Worm (Caenorhabditis elegans) whole organism, L4 larva: ENCODE measurements around the gene mnk-1.
A peak's percentile ranks its signal among the peaks of the same experiment; 100 is the strongest.

ENCODE experiments used
- F10B5.3 ChIP-seq: sonication (generic microtip); optimal IDR thresholded peaks from 2 replicates; lab custom pipeline; 2016; ENCODE audit warnings: mild to moderate bottlenecking, missing genetic modification characterization, missing compliant biosample characterization
- F26F4.8 ChIP-seq: fragments of 200-800 bp; sonication (Bioruptor generic); conservative IDR thresholded peaks from 2 replicates; pipeline ENCODE4 v1.3.6; 2022; ENCODE audit warnings: missing genetic modification characterization, missing compliant biosample characterization
- F44E2.7 ChIP-seq: fragments of 200-800 bp; sonication (Bioruptor generic); IDR thresholded peaks from 2 replicates; pipeline ENCODE4 v2.1.2; 2022; ENCODE audit warnings: missing genetic modification characterization, missing compliant biosample characterization
- Y105C5A.15 ChIP-seq: fragments of 200-800 bp; sonication (Bioruptor generic); IDR thresholded peaks from 2 replicates; pipeline ENCODE4 v1.3.6; 2022; ENCODE audit warnings: missing genetic modification characterization, missing compliant biosample characterization
- Y48G9A.11 ChIP-seq: fragments of 200-800 bp; sonication (Bioruptor generic); IDR thresholded peaks from 2 replicates; pipeline ENCODE4 v1.3.6; 2022; ENCODE audit warnings: missing genetic modification reagents, missing genetic modification characterization, missing compliant biosample characterization
- Y5F2A.4 ChIP-seq: fragments of 200-800 bp; sonication (Bioruptor generic); optimal IDR thresholded peaks from 2 replicates; lab custom pipeline; 2018; ENCODE audit warnings: mild to moderate bottlenecking, missing genetic modification characterization, missing compliant biosample characterization
- Y75B8A.6 ChIP-seq: fragments of 200-800 bp; sonication (Bioruptor generic); IDR thresholded peaks from 2 replicates; pipeline ENCODE4 v1.3.6; 2022; ENCODE audit warnings: missing genetic modification reagents, missing genetic modification characterization, missing compliant biosample characterization
- ZK337.2 ChIP-seq: fragments of 200-800 bp; sonication (Bioruptor generic); IDR thresholded peaks from 2 replicates; pipeline ENCODE4 v1.3.6; 2022; ENCODE audit warnings: missing genetic modification reagents, missing genetic modification characterization, missing compliant biosample characterization
- ama-1 ChIP-seq: fragments of 150-350 bp; optimal IDR thresholded peaks from 2 replicates; lab custom pipeline; 2014; ENCODE audit warnings: inconsistent platforms, mixed read lengths
- arid-1 ChIP-seq: fragments of 200-800 bp; sonication (Bioruptor generic); conservative IDR thresholded peaks from 2 replicates; pipeline ENCODE4 v1.3.6; 2022; ENCODE audit warnings: missing genetic modification reagents, missing genetic modification characterization, missing compliant biosample characterization
- attf-4 ChIP-seq: sonication (generic microtip); optimal IDR thresholded peaks from 3 replicates; lab custom pipeline; 2017; ENCODE audit warnings: missing biosample characterization, missing genetic modification characterization
- ces-1 ChIP-seq: fragments of 150-350 bp; sonication (generic microtip); optimal IDR thresholded peaks from 4 replicates; lab custom pipeline; 2014; ENCODE audit warnings: missing biosample characterization, missing genetic modification reagents, missing genetic modification characterization
- cey-2 ChIP-seq: sonication (generic microtip); optimal IDR thresholded peaks from 3 replicates; lab custom pipeline; 2017; ENCODE audit warnings: missing genetic modification characterization, mild to moderate bottlenecking, missing compliant biosample characterization, antibody characterized with exemption, borderline replicate concordance; ENCODE audit not compliant: insufficient read depth
- ctbp-1 ChIP-seq: fragments of 200-800 bp; sonication (Bioruptor generic); IDR thresholded peaks from 2 replicates; pipeline ENCODE4 v1.3.6; 2022; ENCODE audit warnings: missing genetic modification reagents, missing genetic modification characterization, missing compliant biosample characterization
- daf-12 ChIP-seq: fragments of 150-350 bp; optimal IDR thresholded peaks from 2 replicates; lab custom pipeline; 2014; ENCODE audit warnings: missing biosample characterization, missing genetic modification reagents, missing genetic modification characterization
- daf-19 ChIP-seq: fragments of 200-800 bp; sonication (Bioruptor generic); conservative IDR thresholded peaks from 2 replicates; pipeline ENCODE4 v1.3.6; 2022; ENCODE audit warnings: missing genetic modification characterization, missing compliant biosample characterization
- dmd-6 ChIP-seq: fragments of 200-800 bp; sonication (Bioruptor generic); IDR thresholded peaks from 2 replicates; pipeline ENCODE4 v1.3.6; 2022; ENCODE audit warnings: missing genetic modification reagents, missing genetic modification characterization, missing compliant biosample characterization
- dve-1 ChIP-seq: sonication (generic microtip); optimal IDR thresholded peaks from 2 replicates; lab custom pipeline; 2017; ENCODE audit warnings: antibody characterized with exemption, mild to moderate bottlenecking, missing genetic modification characterization, missing compliant biosample characterization; ENCODE audit not compliant: insufficient read depth
- egl-27 ChIP-seq: sonication (generic microtip); optimal IDR thresholded peaks from 3 replicates; lab custom pipeline; 2017; ENCODE audit warnings: missing biosample characterization, missing genetic modification reagents, missing genetic modification characterization
- fkh-10 ChIP-seq: fragments of 150-350 bp; optimal IDR thresholded peaks from 2 replicates; lab custom pipeline; 2014; ENCODE audit warnings: missing biosample characterization, missing genetic modification reagents, missing genetic modification characterization
- hlh-11 ChIP-seq: fragments of 200-800 bp; sonication (Bioruptor generic); optimal IDR thresholded peaks from 2 replicates; lab custom pipeline; 2018; ENCODE audit warnings: mild to moderate bottlenecking, missing genetic modification characterization, missing compliant biosample characterization
- hmg-1.1 ChIP-seq: fragments of 200-800 bp; sonication (Bioruptor generic); IDR thresholded peaks from 2 replicates; pipeline ENCODE4 v1.3.6; 2022; ENCODE audit warnings: missing genetic modification reagents, missing genetic modification characterization, missing compliant biosample characterization
- lim-7 ChIP-seq: fragments of 200-800 bp; sonication (Bioruptor generic); IDR thresholded peaks from 2 replicates; pipeline ENCODE4 v1.3.6; 2022; ENCODE audit warnings: missing genetic modification characterization, missing compliant biosample characterization
- lin-1 ChIP-seq: fragments of 200-800 bp; sonication (Bioruptor generic); IDR thresholded peaks from 2 replicates; pipeline ENCODE4 v1.3.6; 2022; ENCODE audit warnings: missing genetic modification reagents, missing genetic modification characterization, missing compliant biosample characterization
- lin-13 ChIP-seq: fragments of 150-350 bp; optimal IDR thresholded peaks from 2 replicates; lab custom pipeline; 2014; ENCODE audit warnings: missing biosample characterization, missing genetic modification reagents, missing genetic modification characterization
- lin-39 ChIP-seq: fragments of 150-350 bp; optimal IDR thresholded peaks from 2 replicates; lab custom pipeline; 2014; ENCODE audit warnings: missing biosample characterization, missing genetic modification reagents, missing genetic modification characterization
- lsy-2 ChIP-seq, 2 experiments: fragments of 150-350 bp in 1 of 2; sonication (generic microtip) in 1 of 2; optimal IDR thresholded peaks; 2 replicates each; lab custom pipeline; 2014 to 2017; ENCODE audit warnings: missing biosample characterization in 2 of 2, missing genetic modification characterization in 2 of 2
- madf-9 ChIP-seq: fragments of 200-800 bp; sonication (Bioruptor generic); conservative IDR thresholded peaks from 2 replicates; pipeline ENCODE4 v1.3.6; 2022; ENCODE audit warnings: missing genetic modification reagents, missing genetic modification characterization, missing compliant biosample characterization
- mdl-1 ChIP-seq, 2 experiments: fragments of 150-350 bp in 1 of 2; sonication (generic microtip) in 1 of 2; optimal IDR thresholded peaks; 2 replicates each; lab custom pipeline; 2014 to 2017; ENCODE audit warnings: missing biosample characterization in 2 of 2, missing genetic modification characterization in 2 of 2
- mdt-29 ChIP-seq: fragments of 200-800 bp; sonication (Bioruptor generic); IDR thresholded peaks from 2 replicates; pipeline ENCODE4 v1.3.6; 2022; ENCODE audit warnings: missing genetic modification reagents, missing genetic modification characterization, missing compliant biosample characterization
- mes-2 ChIP-seq: sonication (generic microtip); optimal IDR thresholded peaks from 2 replicates; lab custom pipeline; 2016; ENCODE audit warnings: missing genotype, mild to moderate bottlenecking, missing genetic modification characterization, missing compliant biosample characterization; ENCODE audit not compliant: poor library complexity, severe bottlenecking
- nhr-10 ChIP-seq: fragments of 150-350 bp; optimal IDR thresholded peaks from 2 replicates; lab custom pipeline; 2014; ENCODE audit warnings: missing biosample characterization, missing genetic modification characterization
- nhr-11 ChIP-seq: fragments of 150-350 bp; optimal IDR thresholded peaks from 2 replicates; lab custom pipeline; 2014; ENCODE audit warnings: missing biosample characterization, missing genetic modification characterization
- nhr-111 ChIP-seq: fragments of 200-800 bp; sonication (Bioruptor generic); optimal IDR thresholded peaks from 2 replicates; lab custom pipeline; 2018; ENCODE audit warnings: mild to moderate bottlenecking, missing genetic modification characterization, missing compliant biosample characterization
- nhr-25 ChIP-seq: sonication (generic microtip); optimal IDR thresholded peaks from 2 replicates; lab custom pipeline; 2017; ENCODE audit warnings: missing genetic modification characterization, mild to moderate bottlenecking, missing compliant biosample characterization, antibody characterized with exemption, moderate library complexity, borderline replicate concordance; ENCODE audit not compliant: insufficient read depth
- nhr-48 ChIP-seq: sonication (generic microtip); optimal IDR thresholded peaks from 2 replicates; lab custom pipeline; 2016; ENCODE audit warnings: mild to moderate bottlenecking, missing genetic modification characterization, missing compliant biosample characterization
- nhr-6 ChIP-seq: fragments of 150-350 bp; optimal IDR thresholded peaks from 2 replicates; lab custom pipeline; 2014; ENCODE audit warnings: missing biosample characterization, missing genetic modification characterization
- pqm-1 ChIP-seq: sonication (generic microtip); optimal IDR thresholded peaks from 2 replicates; lab custom pipeline; 2017; ENCODE audit warnings: missing biosample characterization, missing genetic modification characterization
- sdz-12 ChIP-seq: fragments of 200-800 bp; sonication (Bioruptor generic); optimal IDR thresholded peaks from 2 replicates; lab custom pipeline; 2018; ENCODE audit warnings: mild to moderate bottlenecking, missing genetic modification characterization, missing compliant biosample characterization
- snpc-1.2 ChIP-seq: fragments of 200-800 bp; sonication (Bioruptor generic); IDR thresholded peaks from 2 replicates; pipeline ENCODE4 v1.3.6; 2022; ENCODE audit warnings: missing genetic modification reagents, missing genetic modification characterization, missing compliant biosample characterization
- spr-3 ChIP-seq: fragments of 200-800 bp; sonication (Bioruptor generic); optimal IDR thresholded peaks from 2 replicates; lab custom pipeline; 2018; ENCODE audit warnings: mild to moderate bottlenecking, missing genetic modification characterization, missing compliant biosample characterization
- tag-97 ChIP-seq: fragments of 200-800 bp; sonication (Bioruptor generic); IDR thresholded peaks from 2 replicates; pipeline ENCODE4 v1.3.6; 2022; ENCODE audit warnings: missing genetic modification characterization, missing compliant biosample characterization
- tra-1 ChIP-seq: fragments of 200-800 bp; sonication (Bioruptor generic); IDR thresholded peaks from 2 replicates; pipeline ENCODE4 v1.3.6; 2022; ENCODE audit warnings: missing genetic modification reagents, missing genetic modification characterization, missing compliant biosample characterization
- unc-130 ChIP-seq: sonication (generic microtip); optimal IDR thresholded peaks from 2 replicates; lab custom pipeline; 2016; ENCODE audit warnings: missing genetic modification reagents, missing genetic modification characterization, missing compliant biosample characterization
- unc-62 ChIP-seq, 3 experiments: fragments of 150-350 bp in 1 of 3; sonication (generic microtip); optimal IDR thresholded peaks in 2 of 3; peaks in 1 of 3; 1 replicate in 1 of 3; 2 replicates in 2 of 3; lab custom pipeline; 2014 to 2017; ENCODE audit warnings: missing biosample characterization in 3 of 3, missing genetic modification characterization in 3 of 3, missing genetic modification reagents in 3 of 3, missing genotype in 1 of 3
- zfp-2 ChIP-seq: sonication (generic microtip); optimal IDR thresholded peaks from 2 replicates; lab custom pipeline; 2016; ENCODE audit warnings: mild to moderate bottlenecking, missing genetic modification characterization, missing compliant biosample characterization
- zfp-3 ChIP-seq: fragments of 200-800 bp; sonication (Bioruptor generic); conservative IDR thresholded peaks from 2 replicates; pipeline ENCODE4 v1.3.6; 2022; ENCODE audit warnings: missing genetic modification reagents, missing genetic modification characterization, missing compliant biosample characterization
- ztf-7 ChIP-seq: fragments of 150-350 bp; optimal IDR thresholded peaks from 2 replicates; lab custom pipeline; 2014; ENCODE audit warnings: missing biosample characterization, missing genetic modification characterization

The mnk-1 gene

ce11 chrII:10547803-10548693 lies 6.8 kb downstream of the mnk-1 start (continued):
- TF ChIP-seq nhr-25 (tag; lab: Kevin White, UChicago) (no peak), F44E2.7 (no peak), ama-1 (lab: Kevin White, UChicago) (peak; percentile 73), lsy-2 (tag; optimal IDR thresholded peaks at IDR 0.05; lab: Kevin White, UChicago) (no peak), zfp-3 (GFP tag; lab: Robert Waterston, UW) (0 out of 2 replicates have a peak, but pooled peaks have one; percentile 22), nhr-11 (no peak), hlh-11 (peak; percentile 49), mes-2 (no peak), daf-12 (tag; lab: Kevin White, UChicago) (no peak), lin-1 (GFP tag; lab: Robert Waterston, UW) (no peak), F10B5.3 (tag; lab: Kevin White, UChicago) (no peak), tag-97 (no peak), cey-2 (tag; lab: Kevin White, UChicago) (no peak), nhr-10 (tag; lab: Kevin White, UChicago) (no peak), zfp-2 (tag; lab: Kevin White, UChicago) (no peak), Y48G9A.11 (no peak), F26F4.8 (GFP tag; lab: Robert Waterston, UW) (no peak), mdt-29 (GFP tag; lab: Robert Waterston, UW) (no peak), snpc-1.2 (GFP tag; lab: Robert Waterston, UW) (peak; percentile 56; the same call in 1 of the 2 replicates), madf-9 (0 out of 2 replicates have a peak, but pooled peaks have one; percentile 23), nhr-48 (no peak), ZK337.2 (GFP tag; lab: Robert Waterston, UW) (no peak), lin-39 (tag; lab: Kevin White, UChicago) (no peak), fkh-10 (GFP tag; lab: Kevin White, UChicago) (no peak), egl-27 (tag; lab: Kevin White, UChicago) (no peak), daf-19 (GFP tag; lab: Robert Waterston, UW) (no peak), tra-1 (GFP tag; lab: Robert Waterston, UW) (0 out of 2 replicates have a peak, but pooled peaks have one; percentile 14), Y75B8A.6 (GFP tag; lab: Robert Waterston, UW) (peak; percentile 33; the same call in 1 of the 2 replicates), pqm-1 (tag; lab: Kevin White, UChicago) (no peak), lin-13 (GFP tag; lab: Kevin White, UChicago) (peak; percentile 31), dmd-6 (GFP tag; lab: Robert Waterston, UW) (peak; percentile 21), arid-1 (GFP tag; lab: Robert Waterston, UW) (no peak), nhr-111 (GFP tag; lab: Kevin White, UChicago) (no peak), nhr-6 (tag; lab: Kevin White, UChicago) (no peak), ctbp-1 (no peak; the same call in 1 of the 2 replicates), mdl-1 (tag; optimal IDR thresholded peaks at IDR 0.05; lab: Kevin White, UChicago) (no peak), unc-130 (no peak), ces-1 (GFP tag; lab: Kevin White, UChicago) (no peak), ztf-7 (tag; lab: Kevin White, UChicago) (no peak), dve-1 (tag; lab: Kevin White, UChicago) (peak; percentile 30), hmg-1.1 (GFP tag; lab: Robert Waterston, UW) (no peak), attf-4 (no peak), Y5F2A.4 (GFP tag; lab: Kevin White, UChicago) (no peak), lim-7 (peak; percentile 69), unc-62 (GFP tag; optimal IDR thresholded peaks at IDR 0.05 in 1 of 2; lab: Kevin White, UChicago) (no peak), unc-62 (tag; optimal IDR thresholded peaks at IDR 0.05; lab: Kevin White, UChicago) (no peak), sdz-12 (GFP tag; lab: Kevin White, UChicago) (no peak), Y105C5A.15 (peak; percentile 63; the same call in 1 of the 2 replicates), spr-3 (GFP tag; lab: Kevin White, UChicago) (no peak)
